Fruit fly (Drosophila melanogaster) whole organism, wandering third instar larva: ENCODE data around the gene Rpn13R.

ENCODE experiments used
- Abd-B ChIP-seq: fragments of >200 bp; optimal IDR thresholded peaks from 2 replicates; lab custom pipeline; 2017; ENCODE audit warnings: missing biosample characterization, missing genetic modification characterization
- CG32264 ChIP-seq: fragments of 200-800 bp; sonication (Bioruptor generic); optimal IDR thresholded peaks from 2 replicates; lab custom pipeline; 2016; ENCODE audit warnings: missing biosample characterization, missing genetic modification characterization
- CG9705 ChIP-seq: fragments of 200-800 bp; sonication (Bioruptor generic); optimal IDR thresholded peaks from 2 replicates; lab custom pipeline; 2018; ENCODE audit warnings: missing biosample characterization, mild to moderate bottlenecking, missing genetic modification characterization
- CrebA ChIP-seq: fragments of 200-800 bp; sonication (Bioruptor generic); optimal IDR thresholded peaks from 2 replicates; lab custom pipeline; 2016; ENCODE audit warnings: missing biosample characterization, mild to moderate bottlenecking, missing genetic modification characterization, borderline replicate concordance
- Dfd ChIP-seq: fragments of >200 bp; optimal IDR thresholded peaks from 2 replicates; lab custom pipeline; 2017; ENCODE audit warnings: missing biosample characterization, missing genetic modification characterization
- Dif ChIP-seq: fragments of 200-275, 200-300 bp; sonication (Bioruptor generic); optimal IDR thresholded peaks from 2 replicates; lab custom pipeline; 2018; ENCODE audit warnings: missing biosample characterization, missing genetic modification characterization; ENCODE audit not compliant: partially characterized antibody
- GATAd ChIP-seq: sonication (Bioruptor generic); optimal IDR thresholded peaks from 2 replicates; lab custom pipeline; 2016; ENCODE audit warnings: missing biosample characterization, missing genetic modification characterization
- Hnf4 ChIP-seq: fragments of 200-800 bp; sonication (Bioruptor generic); optimal IDR thresholded peaks from 2 replicates; lab custom pipeline; 2016; ENCODE audit warnings: missing biosample characterization, mild to moderate bottlenecking, missing genetic modification characterization
- Hr78 ChIP-seq: fragments of >200 bp; optimal IDR thresholded peaks from 2 replicates; lab custom pipeline; 2017; ENCODE audit warnings: missing biosample characterization, missing genetic modification characterization
- Mio ChIP-seq: sonication (Bioruptor generic); optimal IDR thresholded peaks from 2 replicates; lab custom pipeline; 2016; ENCODE audit warnings: missing biosample characterization, missing genetic modification characterization
- Myc ChIP-seq: fragments of >200 bp; optimal IDR thresholded peaks from 2 replicates; lab custom pipeline; 2017
- N ChIP-seq: fragments of >200 bp; optimal IDR thresholded peaks from 2 replicates; lab custom pipeline; 2018; ENCODE audit warnings: missing biosample characterization, missing external identifiers, missing genetic modification characterization
- Vsx2 ChIP-seq: fragments of 200-300, 225-300 bp; sonication (Bioruptor generic); optimal IDR thresholded peaks from 2 replicates; lab custom pipeline; 2018; ENCODE audit warnings: missing biosample characterization, missing genetic modification characterization; ENCODE audit not compliant: partially characterized antibody
- br ChIP-seq: fragments of 200-800 bp; sonication (Bioruptor generic); optimal IDR thresholded peaks from 2 replicates; lab custom pipeline; 2016; ENCODE audit warnings: missing biosample characterization, missing genetic modification characterization
- brk ChIP-seq: fragments of 200-800 bp; sonication (Bioruptor generic); optimal IDR thresholded peaks from 2 replicates; lab custom pipeline; 2016; ENCODE audit warnings: missing biosample characterization, mild to moderate bottlenecking, missing genetic modification characterization
- dl ChIP-seq, 2 experiments: fragments of 175-275, 200-275 bp in 1 of 2; fragments of 200-275 bp in 1 of 2; sonication (Bioruptor generic); optimal IDR thresholded peaks; lab custom pipeline; 2018; ENCODE audit warnings: mild to moderate bottlenecking in 2 of 2, missing biosample characterization in 2 of 2, missing genetic modification characterization in 2 of 2, moderate library complexity in 2 of 2; ENCODE audit not compliant: partially characterized antibody in 2 of 2, insufficient read depth in 1 of 2
- dmrt93B ChIP-seq: fragments of 200-800 bp; sonication (Bioruptor generic); optimal IDR thresholded peaks from 2 replicates; lab custom pipeline; 2018; ENCODE audit warnings: missing biosample characterization, mild to moderate bottlenecking, missing genetic modification characterization
- ey ChIP-seq: fragments of 200-800 bp; sonication (Bioruptor generic); optimal IDR thresholded peaks from 2 replicates; lab custom pipeline; 2016; ENCODE audit warnings: missing biosample characterization, missing genetic modification characterization
- foxo ChIP-seq, 2 experiments: fragments of 200-800 bp; sonication (Bioruptor generic); optimal IDR thresholded peaks; 2 replicates in 1 of 2; 3 replicates in 1 of 2; lab custom pipeline; 2016 to 2017; ENCODE audit warnings: missing biosample characterization in 2 of 2, missing genetic modification characterization in 2 of 2
- fru ChIP-seq: fragments of 200-800 bp; sonication (Bioruptor generic); optimal IDR thresholded peaks from 3 replicates; lab custom pipeline; 2016; ENCODE audit warnings: missing biosample characterization, mild to moderate bottlenecking, missing genetic modification characterization
- h ChIP-seq: fragments of 200-800 bp; sonication (Bioruptor generic); optimal IDR thresholded peaks from 3 replicates; lab custom pipeline; 2016; ENCODE audit warnings: missing biosample characterization, mild to moderate bottlenecking, missing genetic modification characterization
- jim ChIP-seq: fragments of 175-275, 200-325 bp; sonication (Bioruptor generic); optimal IDR thresholded peaks from 2 replicates; lab custom pipeline; 2016; ENCODE audit warnings: missing biosample characterization, mild to moderate bottlenecking, missing genetic modification characterization
- lola ChIP-seq: fragments of >200 bp; optimal IDR thresholded peaks from 2 replicates; lab custom pipeline; 2017; ENCODE audit warnings: missing biosample characterization, missing genetic modification characterization
- pan ChIP-seq: fragments of >200 bp; optimal IDR thresholded peaks from 2 replicates; lab custom pipeline; 2017
- psq ChIP-seq: fragments of 200-800 bp; sonication (Bioruptor generic); optimal IDR thresholded peaks from 3 replicates; lab custom pipeline; 2017; ENCODE audit warnings: missing biosample characterization, mild to moderate bottlenecking, missing genetic modification characterization, moderate library complexity
- rgr ChIP-seq: fragments of 200-800 bp; sonication (Bioruptor generic); optimal IDR thresholded peaks from 3 replicates; lab custom pipeline; 2016; ENCODE audit warnings: missing biosample characterization, mild to moderate bottlenecking, missing genetic modification characterization
- sage ChIP-seq: fragments of 200-800 bp; sonication (Bioruptor generic); optimal IDR thresholded peaks from 2 replicates; lab custom pipeline; 2016; ENCODE audit warnings: missing biosample characterization, mild to moderate bottlenecking, missing genetic modification characterization
- sv ChIP-seq: fragments of 200-800 bp; sonication (Bioruptor generic); optimal IDR thresholded peaks from 3 replicates; lab custom pipeline; 2016; ENCODE audit warnings: missing biosample characterization, missing genetic modification characterization
- tai ChIP-seq: sonication (Bioruptor generic); optimal IDR thresholded peaks from 2 replicates; lab custom pipeline; 2016; ENCODE audit warnings: missing biosample characterization, missing genetic modification characterization
- usp ChIP-seq: fragments of >200 bp; optimal IDR thresholded peaks from 2 replicates; lab custom pipeline; 2017; ENCODE audit warnings: missing biosample characterization, missing genetic modification characterization
- woc ChIP-seq: sonication (Bioruptor generic); optimal IDR thresholded peaks from 2 replicates; lab custom pipeline; 2016; ENCODE audit warnings: missing biosample characterization, mild to moderate bottlenecking, missing genetic modification characterization

The Rpn13R gene

dm6 chrX:5143810-5144209 lies 12.1 kb downstream of the Rpn13R start:
- TF ChIP-seq h (GFP tag; lab: Kevin White, UChicago) (peak; percentile 6), sage (GFP tag; lab: Kevin White, UChicago) (no peak), sv (GFP tag; lab: Kevin White, UChicago) (peak; percentile 7), fru (GFP tag; lab: Kevin White, UChicago) (peak; percentile 19)
- TF ChIP-seq, all 38 proteins: peak for 3

dm6 chrX:5152888-5153287 lies 21.2 kb downstream of the Rpn13R start:
- TF ChIP-seq sv (GFP tag; lab: Kevin White, UChicago) (no peak), Myc (peak; percentile 33), tai (no peak)

dm6 chrX:5164924-5165323 lies 33.2 kb downstream of the Rpn13R start:
- TF ChIP-seq pan (lab: Kevin White, UChicago) (no peak), usp (GFP tag; lab: Kevin White, UChicago) (no peak), Hnf4 (GFP tag; lab: Kevin White, UChicago) (no peak), jim (GFP tag; lab: Kevin White, UChicago) (no peak), rgr (GFP tag; lab: Kevin White, UChicago) (no peak), N (GFP tag; lab: Kevin White, UChicago) (no peak), CG9705 (GFP tag; lab: Kevin White, UChicago) (no peak), CG32264 (GFP tag; lab: Kevin White, UChicago) (no peak), foxo (GFP tag; optimal IDR thresholded peaks at IDR 0.05; lab: Kevin White, UChicago) (no peak), GATAd (GFP tag; lab: Kevin White, UChicago) (no peak), fru (GFP tag; lab: Kevin White, UChicago) (no peak), brk (GFP tag; lab: Kevin White, UChicago) (no peak), Hr78 (GFP tag; lab: Kevin White, UChicago) (no peak), br (GFP tag; lab: Kevin White, UChicago) (no peak), Dfd (GFP tag; lab: Kevin White, UChicago) (no peak), ey (GFP tag; lab: Kevin White, UChicago) (no peak), Vsx2 (GFP tag; lab: Kevin White, UChicago) (no peak), psq (GFP tag; lab: Kevin White, UChicago) (no peak)

dm6 chrX:5168193-5168592 lies 36.5 kb downstream of the Rpn13R start:
- no peak for TF ChIP-seq N (GFP tag; lab: Kevin White, UChicago)
- no peak for TF ChIP-seq CrebA (GFP tag; lab: Kevin White, UChicago)
- no peak for TF ChIP-seq woc (GFP tag; lab: Kevin White, UChicago)
- TF ChIP-seq Dif (GFP tag; lab: Kevin White, UChicago), result no peak
- no peak for TF ChIP-seq dl (GFP tag; optimal IDR thresholded peaks at IDR 0.05; lab: Kevin White, UChicago; ENCODE audit: insufficient read depth in 1 of 2, partially characterized antibody in 2 of 2)
- TF ChIP-seq Vsx2 (GFP tag; lab: Kevin White, UChicago), result no peak
- TF ChIP-seq brk (GFP tag; lab: Kevin White, UChicago), result no peak
- TF ChIP-seq psq (GFP tag; lab: Kevin White, UChicago), result no peak
- TF ChIP-seq CG9705 (GFP tag; lab: Kevin White, UChicago), result no peak
- TF ChIP-seq Myc, result no peak
- TF ChIP-seq fru (GFP tag; lab: Kevin White, UChicago), result no peak
- TF ChIP-seq dmrt93B (GFP tag; lab: Kevin White, UChicago), result no peak
- TF ChIP-seq Abd-B (GFP tag; lab: Kevin White, UChicago), result no peak
- no peak for TF ChIP-seq lola (GFP tag; lab: Kevin White, UChicago)
- TF ChIP-seq Mio, result no peak

- no peak for TF ChIP-seq h (GFP tag; lab: Kevin White, UChicago)
- TF ChIP-seq br (GFP tag; lab: Kevin White, UChicago), result no peak
Observed at dm6 chrX:5182269-5182668, 50.6 kb downstream of the Rpn13R start, which contains the start of gene CG5062. Gene CG5062, minus strand, starts transcription at chrX:5182369.
